Worm (Caenorhabditis elegans) whole organism, L3 larva: Measurements from ENCODE around the gene nhr-158.

Experiments used
- R02D3.7 ChIP-seq: fragments of 150-350 bp; optimal IDR thresholded peaks from 2 replicates; lab custom pipeline; 2014; ENCODE audit warnings: missing biosample characterization, missing genetic modification characterization
- aly-2 ChIP-seq: fragments of 150-350 bp; optimal IDR thresholded peaks from 2 replicates; lab custom pipeline; 2014; ENCODE audit warnings: missing biosample characterization, missing genetic modification characterization
- ama-1 ChIP-seq: fragments of 150-350 bp; optimal IDR thresholded peaks from 2 replicates; lab custom pipeline; 2018
- ceh-16 ChIP-seq: sonication (generic microtip); optimal IDR thresholded peaks from 2 replicates; lab custom pipeline; 2017; ENCODE audit warnings: missing biosample characterization, missing genetic modification characterization
- ceh-28 ChIP-seq: fragments of 150-350 bp; optimal IDR thresholded peaks from 2 replicates; lab custom pipeline; 2014; ENCODE audit warnings: missing biosample characterization, missing genetic modification reagents, missing genetic modification characterization
- ceh-82 ChIP-seq: fragments of 150-350 bp; optimal IDR thresholded peaks from 2 replicates; lab custom pipeline; 2014; ENCODE audit warnings: missing biosample characterization, missing genetic modification characterization
- ceh-9 ChIP-seq: sonication (generic microtip); optimal IDR thresholded peaks from 2 replicates; lab custom pipeline; 2018; ENCODE audit warnings: missing biosample characterization, missing genetic modification characterization
- daf-12 ChIP-seq: fragments of 150-350 bp; optimal IDR thresholded peaks from 2 replicates; lab custom pipeline; 2014; ENCODE audit warnings: missing biosample characterization, missing genetic modification reagents, missing genetic modification characterization
- egl-5 ChIP-seq: fragments of 150-350 bp; optimal IDR thresholded peaks from 2 replicates; lab custom pipeline; 2017; ENCODE audit warnings: missing biosample characterization, missing genetic modification reagents, missing genetic modification characterization, inconsistent platforms
- elt-1 ChIP-seq: fragments of 150-350 bp; optimal IDR thresholded peaks from 2 replicates; lab custom pipeline; 2014; ENCODE audit warnings: missing biosample characterization, missing genetic modification characterization
- elt-2 ChIP-seq: sonication (generic microtip); optimal IDR thresholded peaks from 2 replicates; lab custom pipeline; 2016; ENCODE audit warnings: missing genetic modification reagents, mild to moderate bottlenecking, missing genetic modification characterization, missing compliant biosample characterization
- elt-3 ChIP-seq, 3 experiments: fragments of 150-350 bp in 1 of 3; sonication (generic microtip) in 2 of 3; optimal IDR thresholded peaks; 2 replicates in 2 of 3; 4 replicates in 1 of 3; lab custom pipeline; 2014 to 2017; ENCODE audit warnings: missing biosample characterization in 3 of 3, missing genetic modification characterization in 3 of 3
- fkh-10 ChIP-seq: sonication (generic microtip); optimal IDR thresholded peaks from 2 replicates; lab custom pipeline; 2017; ENCODE audit warnings: missing biosample characterization, missing genetic modification reagents, missing genetic modification characterization
- fkh-2 ChIP-seq: fragments of 150-350 bp; optimal IDR thresholded peaks from 2 replicates; lab custom pipeline; 2014; ENCODE audit warnings: missing biosample characterization, missing genetic modification reagents, missing genetic modification characterization
- fos-1 ChIP-seq: fragments of 150-350 bp; optimal IDR thresholded peaks from 2 replicates; lab custom pipeline; 2014; ENCODE audit warnings: missing biosample characterization, missing genetic modification characterization
- hmg-11 ChIP-seq: sonication (generic microtip); optimal IDR thresholded peaks from 2 replicates; lab custom pipeline; 2016; ENCODE audit warnings: missing genetic modification characterization, missing compliant biosample characterization
- jun-1 ChIP-seq: fragments of 150-350 bp; optimal IDR thresholded peaks from 2 replicates; lab custom pipeline; 2014; ENCODE audit warnings: missing biosample characterization, missing genetic modification reagents, missing genetic modification characterization
- lin-39 ChIP-seq: fragments of 150-350 bp; optimal IDR thresholded peaks from 2 replicates; lab custom pipeline; 2018; ENCODE audit warnings: missing biosample characterization, missing genetic modification reagents, missing genetic modification characterization
- lsy-12 ChIP-seq: sonication (generic microtip); optimal IDR thresholded peaks from 2 replicates; lab custom pipeline; 2016; ENCODE audit warnings: mild to moderate bottlenecking, missing genetic modification characterization, missing compliant biosample characterization
- mdl-1 ChIP-seq: fragments of 150-350 bp; optimal IDR thresholded peaks from 2 replicates; lab custom pipeline; 2014; ENCODE audit warnings: missing biosample characterization, missing genetic modification characterization
- mml-1 ChIP-seq: fragments of 150-350 bp; sonication (generic microtip); optimal IDR thresholded peaks from 3 replicates; lab custom pipeline; 2014; ENCODE audit warnings: missing biosample characterization, missing genetic modification characterization
- nhr-12 ChIP-seq: fragments of 150-350 bp; optimal IDR thresholded peaks from 2 replicates; lab custom pipeline; 2014; ENCODE audit warnings: missing biosample characterization, missing genetic modification characterization
- nhr-23 ChIP-seq: fragments of 150-350 bp; optimal IDR thresholded peaks from 2 replicates; lab custom pipeline; 2014; ENCODE audit warnings: missing biosample characterization, missing genetic modification reagents, missing genetic modification characterization
- nhr-237 ChIP-seq: fragments of 150-350 bp; optimal IDR thresholded peaks from 2 replicates; lab custom pipeline; 2014; ENCODE audit warnings: missing biosample characterization, missing genetic modification characterization
- nhr-43 ChIP-seq: sonication (generic microtip); optimal IDR thresholded peaks from 2 replicates; lab custom pipeline; 2016; ENCODE audit warnings: mild to moderate bottlenecking, missing genetic modification characterization, missing compliant biosample characterization; ENCODE audit not compliant: poor library complexity, severe bottlenecking
- nhr-67 ChIP-seq: fragments of 150-350 bp; optimal IDR thresholded peaks from 2 replicates; lab custom pipeline; 2014; ENCODE audit warnings: missing biosample characterization, missing genetic modification characterization
- nhr-76 ChIP-seq: fragments of 150-350 bp; sonication (generic microtip); optimal IDR thresholded peaks from 5 replicates; lab custom pipeline; 2014; ENCODE audit warnings: missing biosample characterization, missing genetic modification characterization
- nhr-77 ChIP-seq: fragments of 150-350 bp; optimal IDR thresholded peaks from 2 replicates; lab custom pipeline; 2014; ENCODE audit warnings: missing biosample characterization, missing genetic modification characterization
- pqm-1 ChIP-seq: fragments of 150-350 bp; optimal IDR thresholded peaks from 2 replicates; lab custom pipeline; 2017; ENCODE audit warnings: missing biosample characterization, missing genetic modification characterization, inconsistent platforms
- sea-2 ChIP-seq: fragments of 150-350 bp; sonication (generic microtip); optimal IDR thresholded peaks from 4 replicates; lab custom pipeline; 2014; ENCODE audit warnings: missing biosample characterization, missing genetic modification reagents, missing genetic modification characterization
- skn-1 ChIP-seq: fragments of 150-350 bp; optimal IDR thresholded peaks from 2 replicates; lab custom pipeline; 2014; ENCODE audit warnings: missing biosample characterization, missing genetic modification characterization
- snpc-4 ChIP-seq: fragments of 150-350 bp; optimal IDR thresholded peaks from 2 replicates; lab custom pipeline; 2014; ENCODE audit warnings: missing biosample characterization, missing genetic modification characterization
- unc-39 ChIP-seq: sonication (generic microtip); optimal IDR thresholded peaks from 4 replicates; lab custom pipeline; 2017; ENCODE audit warnings: missing biosample characterization, missing genetic modification characterization
- unc-62 ChIP-seq: fragments of 150-350 bp; sonication (generic microtip); optimal IDR thresholded peaks from 4 replicates; lab custom pipeline; 2014; ENCODE audit warnings: missing biosample characterization, missing genetic modification reagents, missing genetic modification characterization
- zag-1 ChIP-seq: fragments of 150-350 bp; optimal IDR thresholded peaks from 2 replicates; lab custom pipeline; 2014; ENCODE audit warnings: missing biosample characterization, missing genetic modification characterization

Gene nhr-158

ce11 chrV:3892361-3892904 is 18.5 kb upstream of the nhr-158 start, which contains the start of gene C17E7.4:
Gene C17E7.4, plus strand, starts transcription at chrV:3892854.
- TF ChIP-seq daf-12 (tag; lab: Kevin White, UChicago), result no peak
- TF ChIP-seq lin-39 (tag; lab: Kevin White, UChicago), result no peak
- TF ChIP-seq R02D3.7 (tag; lab: Kevin White, UChicago), result no peak
- TF ChIP-seq mml-1, result no peak
- no peak for TF ChIP-seq fos-1 (tag; lab: Kevin White, UChicago)
- no peak for TF ChIP-seq mdl-1 (tag; lab: Kevin White, UChicago)
- no peak for TF ChIP-seq fkh-2 (tag; lab: Kevin White, UChicago)
- no peak for TF ChIP-seq lsy-12 (tag; lab: Kevin White, UChicago)
- TF ChIP-seq nhr-43, result no peak
- no peak for TF ChIP-seq elt-3 (tag; optimal IDR thresholded peaks at IDR 0.05; lab: Kevin White, UChicago)
- TF ChIP-seq skn-1 (tag; lab: Kevin White, UChicago), result no peak
- TF ChIP-seq hmg-11, result no peak
- TF ChIP-seq ceh-9, result no peak
- TF ChIP-seq snpc-4 (tag; lab: Kevin White, UChicago), result no peak
- no peak for TF ChIP-seq jun-1 (tag; lab: Kevin White, UChicago)
- no peak for TF ChIP-seq pqm-1
- TF ChIP-seq nhr-67 (tag; lab: Kevin White, UChicago), result no peak

ce11 chrV:3891919-3892318 is 18.0 kb upstream of the nhr-158 start, which contains the start of gene C17E7.12:
Gene C17E7.12, minus strand, starts transcription at chrV:3892019.
- TF ChIP-seq fkh-10 (GFP tag; lab: Kevin White, UChicago), result no peak
- TF ChIP-seq ama-1 (lab: Kevin White, UChicago), result no peak

ce11 chrV:3890761-3891160 is 16.8 kb upstream of the nhr-158 start, which contains the start of gene C17E7.9:
Gene C17E7.9, minus strand, starts transcription at chrV:3890861.
- no peak for TF ChIP-seq sea-2 (GFP tag; lab: Kevin White, UChicago)
- no peak for TF ChIP-seq elt-1 (tag; lab: Kevin White, UChicago)
- TF ChIP-seq ceh-16 (tag; lab: Kevin White, UChicago), result no peak
- TF ChIP-seq nhr-43, result no peak
- no peak for TF ChIP-seq nhr-77 (tag; lab: Kevin White, UChicago)

ce11 chrV:3889113-3889512 is 15.2 kb upstream of the nhr-158 start, which contains the start of gene C17E7.13:
Gene C17E7.13, minus strand, starts transcription at chrV:3889288.
- TF ChIP-seq nhr-12, result no peak
- peak; percentile 14 for TF ChIP-seq pqm-1
- TF ChIP-seq elt-2, result peak; percentile 25
- TF ChIP-seq, all 47 proteins: peak for 2

- TF ChIP-seq nhr-12, result no peak
- no peak for TF ChIP-seq ama-1 (lab: Kevin White, UChicago)
- no peak for TF ChIP-seq pqm-1
- TF ChIP-seq unc-39 (tag; lab: Kevin White, UChicago), result no peak
- no peak for TF ChIP-seq fos-1 (tag; lab: Kevin White, UChicago)
- no peak for TF ChIP-seq nhr-23 (tag; lab: Kevin White, UChicago)
- TF ChIP-seq nhr-43, result no peak
- TF ChIP-seq nhr-237 (tag; lab: Kevin White, UChicago), result no peak
- TF ChIP-seq elt-1 (tag; lab: Kevin White, UChicago), result no peak
- TF ChIP-seq ceh-28 (tag; lab: Kevin White, UChicago), result no peak
- no peak for TF ChIP-seq nhr-67 (tag; lab: Kevin White, UChicago)
- no peak for TF ChIP-seq unc-62 (GFP tag; lab: Kevin White, UChicago)
These were observed 12.2 kb upstream of the nhr-158 start, which contains the start of gene nhr-124 for ce11 chrV:3886104-3886503. Gene nhr-124, minus strand, starts transcription at chrV:3886204.

ce11 chrV:3884550-3884949 is 10.6 kb upstream of the nhr-158 start:
- no peak for TF ChIP-seq ceh-82 (tag; lab: Kevin White, UChicago)
- no peak for TF ChIP-seq aly-2
- no peak for TF ChIP-seq unc-39 (tag; lab: Kevin White, UChicago)
- TF ChIP-seq elt-3 (tag; optimal IDR thresholded peaks at IDR 0.05; lab: Kevin White, UChicago), result no peak
- TF ChIP-seq snpc-4 (tag; lab: Kevin White, UChicago), result no peak
- TF ChIP-seq nhr-76 (tag; lab: Kevin White, UChicago), result no peak
- TF ChIP-seq nhr-23 (tag; lab: Kevin White, UChicago), result no peak
- TF ChIP-seq egl-5 (tag; lab: Kevin White, UChicago), result no peak
- no peak for TF ChIP-seq zag-1 (tag; lab: Kevin White, UChicago)
- no peak for TF ChIP-seq pqm-1
